Worm (Caenorhabditis elegans) whole organism, midembryonic: ENCODE measurements around the gene T16A9.3.

Source experiments
- T22C8.4 ChIP-seq: fragments of 200-800 bp; sonication (Bioruptor generic); IDR thresholded peaks from 2 replicates; pipeline ENCODE4 v1.3.6; 2022; ENCODE audit warnings: missing genetic modification characterization, missing compliant biosample characterization
- cog-1 ChIP-seq: sonication (generic microtip); optimal IDR thresholded peaks from 2 replicates; lab custom pipeline; 2016; ENCODE audit warnings: missing genetic modification characterization, missing compliant biosample characterization
- flt-1 ChIP-seq: fragments of 200-800 bp; sonication (Bioruptor generic); IDR thresholded peaks from 2 replicates; pipeline ENCODE4 v1.3.6; 2022; ENCODE audit warnings: missing genetic modification characterization, missing compliant biosample characterization
- klf-2 ChIP-seq: fragments of 200-800 bp; sonication (Bioruptor generic); conservative IDR thresholded peaks from 2 replicates; pipeline ENCODE4 v1.3.6; 2022; ENCODE audit warnings: missing genetic modification reagents, missing genetic modification characterization, missing compliant biosample characterization
- med-1 ChIP-seq: sonication (generic microtip); optimal IDR thresholded peaks from 2 replicates; lab custom pipeline; 2017; ENCODE audit warnings: missing genetic modification characterization, mild to moderate bottlenecking, missing compliant biosample characterization, antibody characterized with exemption, missing genetic modification reagents; ENCODE audit not compliant: insufficient read depth
- ref-1 ChIP-seq: fragments of 200-800 bp; sonication (Bioruptor generic); conservative IDR thresholded peaks from 2 replicates; pipeline ENCODE4 v1.3.6; 2022; ENCODE audit warnings: missing genetic modification reagents, missing genetic modification characterization, missing compliant biosample characterization
- ztf-23 ChIP-seq: fragments of 200-800 bp; sonication (Bioruptor generic); IDR thresholded peaks from 2 replicates; pipeline ENCODE4 v1.3.6; 2022; ENCODE audit warnings: missing genetic modification reagents, missing genetic modification characterization, missing compliant biosample characterization
- ztf-29 ChIP-seq: fragments of 200-800 bp; sonication (Bioruptor generic); IDR thresholded peaks from 2 replicates; pipeline ENCODE4 v1.3.6; 2022; ENCODE audit warnings: missing genetic modification reagents, missing genetic modification characterization, missing compliant biosample characterization

- TF ChIP-seq T22C8.4 (GFP tag; lab: Robert Waterston, UW) (no peak), ref-1 (GFP tag; lab: Robert Waterston, UW) (no peak), flt-1 (no peak), cog-1 (no peak), med-1 (GFP tag; lab: Kevin White, UChicago) (no peak), klf-2 (GFP tag; lab: Robert Waterston, UW) (no peak), ztf-29 (no peak), ztf-23 (GFP tag; lab: Robert Waterston, UW) (no peak)
These were observed 44.6 kb upstream of the T16A9.3 start, which contains the start of gene cest-1.2 for ce11 chrV:14160698-14161097.
